Fruit fly (Drosophila melanogaster) Kc167 (cell line): Measurements from ENCODE around the gene CG31115.

Experiments used
- Sin3A ChIP-seq: fragments of >200 bp; optimal IDR thresholded peaks from 2 replicates; lab custom pipeline; 2018; ENCODE audit warnings: missing external identifiers
- insv ChIP-seq: fragments of >200 bp; optimal IDR thresholded peaks from 3 replicates; lab custom pipeline; 2018; ENCODE audit warnings: missing external identifiers
- psq ChIP-seq: fragments of >200 bp; optimal IDR thresholded peaks from 2 replicates; lab custom pipeline; 2017; ENCODE audit warnings: missing external identifiers

dm6 chr3R:25049383-25049741, 12.6 kb downstream of the CG31115 start, which contains the start of gene CG11791:
- no peak for TF ChIP-seq insv (lab: Kevin White, UChicago)
- TF ChIP-seq psq (lab: Kevin White, UChicago): no peak
- no peak for TF ChIP-seq Sin3A
